Fruit fly (Drosophila melanogaster): ENCODE results near the gene cpx.

cpx gene

dm6 chr3R:4318589-4318988, 38.6 kb downstream of the cpx start:
- TF ChIP-seq CG8159 (tag; optimal IDR thresholded peaks at IDR 0.05) (no peak), CG17806 (tag; optimal IDR thresholded peaks at IDR 0.05) (no peak), CG8301 (tag; optimal IDR thresholded peaks at IDR 0.05) (no peak), Ets98B (GFP tag; IDR thresholded peaks at IDR 0.05) (no peak), CG4496 (GFP tag; IDR thresholded peaks at IDR 0.05) (no peak), EcR (GFP tag; optimal IDR thresholded peaks at IDR 0.05) (no peak), Pif1B (GFP tag; optimal IDR thresholded peaks at IDR 0.05) (no peak), Snoo (tag; optimal IDR thresholded peaks at IDR 0.05) (no peak), gl (tag; optimal IDR thresholded peaks at IDR 0.05) (no peak), rn (GFP tag; IDR thresholded peaks at IDR 0.05) (no peak), CG15710 (tag; optimal IDR thresholded peaks at IDR 0.05) (no peak), CG34367 (tag; optimal IDR thresholded peaks at IDR 0.05) (no peak), CG13204 (GFP tag; optimal IDR thresholded peaks at IDR 0.05) (no peak), CG12605 (GFP tag; IDR thresholded peaks at IDR 0.05) (no peak)

- TF ChIP-seq CG10348 (GFP tag; IDR thresholded peaks at IDR 0.05) = no peak
- peak; percentile 30; the same call in 1 of the 2 replicates for TF ChIP-seq CG12605 (GFP tag; IDR thresholded peaks at IDR 0.05)
- no peak for TF ChIP-seq rn (GFP tag; IDR thresholded peaks at IDR 0.05)
- no peak for TF ChIP-seq gl (tag; optimal IDR thresholded peaks at IDR 0.05)
- TF ChIP-seq fd96Ca (GFP tag; IDR thresholded peaks at IDR 0.05) = no peak
- no peak for TF ChIP-seq CG9948 (tag; optimal IDR thresholded peaks at IDR 0.05)
Measured at dm6 chr3R:4318999-4319398, 39.0 kb downstream of the cpx start, which contains the start of gene Syt14. Gene Syt14, minus strand, starts transcription at chr3R:4319069.

dm6 chr3R:4319507-4320138, 39.6 kb downstream of the cpx start, which contains the start of gene CG9795:
Gene CG9795, plus strand, starts transcription at chr3R:4319683.
- peak; percentile 27; the same call in 1 of the 2 replicates for TF ChIP-seq CG32121 (GFP tag; IDR thresholded peaks at IDR 0.05)
- peak; percentile 16 for TF ChIP-seq Snoo (tag; optimal IDR thresholded peaks at IDR 0.05)
- TF ChIP-seq Pif1A (GFP tag; optimal IDR thresholded peaks at IDR 0.05) = no peak
- peak; percentile 52; the same call in 1 of the 2 replicates for TF ChIP-seq Ets98B (GFP tag; IDR thresholded peaks at IDR 0.05)
- TF ChIP-seq EcR (GFP tag; optimal IDR thresholded peaks at IDR 0.05) = peak; percentile 27
- TF ChIP-seq CG8301 (tag; optimal IDR thresholded peaks at IDR 0.05) = no peak
- TF ChIP-seq CG17806 (tag; optimal IDR thresholded peaks at IDR 0.05) = peak; percentile 3
- no peak for TF ChIP-seq rn (GFP tag; IDR thresholded peaks at IDR 0.05)
- TF ChIP-seq CG4496 (GFP tag; IDR thresholded peaks at IDR 0.05) = peak; percentile 51; the same call in 2 of the 3 replicates

dm6 chr3R:4333964-4334363, 53.9 kb downstream of the cpx start, which contains the start of gene CG9776:
Gene CG9776, minus strand, starts transcription at chr3R:4334071.
- TF ChIP-seq gl (tag; optimal IDR thresholded peaks at IDR 0.05) (no peak), CG15710 (tag; optimal IDR thresholded peaks at IDR 0.05) (no peak), CG34367 (tag; optimal IDR thresholded peaks at IDR 0.05) (peak; percentile 13), CG32121 (GFP tag; IDR thresholded peaks at IDR 0.05) (peak; percentile 42), CG4496 (GFP tag; IDR thresholded peaks at IDR 0.05) (peak; percentile 65), CG14655 (GFP tag; optimal IDR thresholded peaks at IDR 0.05) (no peak), CG9948 (tag; optimal IDR thresholded peaks at IDR 0.05) (no peak), fd96Ca (GFP tag; IDR thresholded peaks at IDR 0.05) (no peak; the same call in 2 of the 3 replicates), Pif1A (GFP tag; optimal IDR thresholded peaks at IDR 0.05) (no peak), CG8301 (tag; optimal IDR thresholded peaks at IDR 0.05) (no peak), Pif1B (GFP tag; optimal IDR thresholded peaks at IDR 0.05) (no peak), Snoo (tag; optimal IDR thresholded peaks at IDR 0.05) (peak; percentile 50), D1 (tag; optimal IDR thresholded peaks at IDR 0.05) (no peak), CG10348 (GFP tag; IDR thresholded peaks at IDR 0.05) (no peak), CG12605 (GFP tag; IDR thresholded peaks at IDR 0.05) (no peak), CG17806 (tag; optimal IDR thresholded peaks at IDR 0.05) (no peak), CG13204 (GFP tag; optimal IDR thresholded peaks at IDR 0.05) (no peak), Ets98B (GFP tag; IDR thresholded peaks at IDR 0.05) (no peak)

dm6 chr3R:4334798-4335197, 54.8 kb downstream of the cpx start, which contains the start of gene CG14645:
Gene CG14645, plus strand, starts transcription at chr3R:4335098.
- TF ChIP-seq CG8301 (tag; optimal IDR thresholded peaks at IDR 0.05) = no peak
- TF ChIP-seq CG14655 (GFP tag; optimal IDR thresholded peaks at IDR 0.05) = no peak
- no peak for TF ChIP-seq CG17806 (tag; optimal IDR thresholded peaks at IDR 0.05)
- TF ChIP-seq CG32121 (GFP tag; IDR thresholded peaks at IDR 0.05) = no peak
- no peak for TF ChIP-seq Pif1B (GFP tag; optimal IDR thresholded peaks at IDR 0.05)
- TF ChIP-seq CG15710 (tag; optimal IDR thresholded peaks at IDR 0.05) = no peak
- no peak for TF ChIP-seq EcR (GFP tag; optimal IDR thresholded peaks at IDR 0.05)
- TF ChIP-seq CG13204 (GFP tag; optimal IDR thresholded peaks at IDR 0.05) = no peak

dm6 chr3R:4337580-4337979, 57.6 kb downstream of the cpx start, which contains the start of the genes Skp2 and CG1103:
Gene Skp2, minus strand, starts transcription at chr3R:4337674.
Gene CG1103, plus strand, starts transcription at chr3R:4337755.
- no peak for TF ChIP-seq CG14655 (GFP tag; optimal IDR thresholded peaks at IDR 0.05)
- TF ChIP-seq Snoo (tag; optimal IDR thresholded peaks at IDR 0.05) = peak; percentile 3
- TF ChIP-seq Pif1B (GFP tag; optimal IDR thresholded peaks at IDR 0.05) = no peak
- no peak for TF ChIP-seq CG17806 (tag; optimal IDR thresholded peaks at IDR 0.05)
- no peak for TF ChIP-seq CG32121 (GFP tag; IDR thresholded peaks at IDR 0.05)
- peak; percentile 55 for TF ChIP-seq EcR (GFP tag; optimal IDR thresholded peaks at IDR 0.05)
- no peak for TF ChIP-seq gl (tag; optimal IDR thresholded peaks at IDR 0.05)
